Fruit fly (Drosophila melanogaster): Measurements from ENCODE around the gene LManII.

The LManII gene

dm6 chr2L:10466865-10467270, 9.4 kb downstream of the LManII start (continued):
- TF ChIP-seq CG17328 (GFP tag; IDR thresholded peaks at IDR 0.05) (no peak), Tbp (GFP tag; optimal IDR thresholded peaks at IDR 0.05) (no peak), CG11398 (GFP tag; optimal IDR thresholded peaks at IDR 0.05) (peak; percentile 21), tin (GFP tag; optimal IDR thresholded peaks at IDR 0.05) (peak; percentile 63), ara (GFP tag; IDR thresholded peaks at IDR 0.05) (peak; percentile 63; the same call in 1 of the 2 replicates), CG15601 (tag; optimal IDR thresholded peaks at IDR 0.05) (peak; percentile 46), nau (GFP tag; optimal IDR thresholded peaks at IDR 0.05) (peak; percentile 57), rib (GFP tag; IDR thresholded peaks at IDR 0.05) (no peak), Ets97D (GFP tag; optimal IDR thresholded peaks at IDR 0.05) (peak; percentile 4), Pdp1 (GFP tag; optimal IDR thresholded peaks at IDR 0.05) (peak; percentile 37 to 48), CG7745 (tag; optimal IDR thresholded peaks at IDR 0.05) (no peak), Rfx (GFP tag; IDR thresholded peaks at IDR 0.05) (no peak), Mes4 (GFP tag; optimal IDR thresholded peaks at IDR 0.05) (peak; percentile 28), ATbp (GFP tag; optimal IDR thresholded peaks at IDR 0.05) (peak; percentile 45), Aef1 (GFP tag; IDR thresholded peaks at IDR 0.05) (no peak), Med (GFP tag) (peak; percentile 84), Atf3 (GFP tag; optimal IDR thresholded peaks at IDR 0.05) (peak; percentile 34), CG34422 (GFP tag; IDR thresholded peaks at IDR 0.05) (0 out of 3 replicates have a peak, but pooled peaks have one; percentile 27), CG4404 (GFP tag; IDR thresholded peaks at IDR 0.05) (peak; percentile 58; the same call in 1 of the 2 replicates), hkb (optimal IDR thresholded peaks at IDR 0.05) (no peak), hkb (GFP tag; IDR thresholded peaks at IDR 0.05) (peak; percentile 28; the same call in 1 of the 2 replicates), CG7786 (GFP tag; optimal IDR thresholded peaks at IDR 0.05) (peak; percentile 28), Ravus (GFP tag; IDR thresholded peaks at IDR 0.05) (no peak), D19B (GFP tag; optimal IDR thresholded peaks at IDR 0.05) (peak; percentile 84), zen2 (GFP tag; IDR thresholded peaks at IDR 0.05; ENCODE audit: partially characterized antibody) (no peak), Nf-YC (tag; optimal IDR thresholded peaks at IDR 0.05) (no peak), CG17359 (tag; optimal IDR thresholded peaks at IDR 0.05) (peak; percentile 74), dan (GFP tag; IDR thresholded peaks at IDR 0.05) (0 out of 2 replicates have a peak, but pooled peaks have one; percentile 24), cad (GFP tag; optimal IDR thresholded peaks at IDR 0.05) (no peak), tgo (GFP tag; IDR thresholded peaks at IDR 0.05) (peak; percentile 70), ap (GFP tag; IDR thresholded peaks at IDR 0.05) (no peak), CG15073 (GFP tag; optimal IDR thresholded peaks at IDR 0.05) (no peak), pros (GFP tag; optimal IDR thresholded peaks at IDR 0.05) (no peak), CG4328 (GFP tag; optimal IDR thresholded peaks at IDR 0.05) (no peak), HmgD (GFP tag; optimal IDR thresholded peaks at IDR 0.05) (no peak), luna (GFP tag; optimal IDR thresholded peaks at IDR 0.05) (no peak), lab (GFP tag; optimal IDR thresholded peaks at IDR 0.05) (peak; percentile 48), ERR (GFP tag; optimal IDR thresholded peaks at IDR 0.05) (no peak), CG8944 (GFP tag; optimal IDR thresholded peaks at IDR 0.05) (peak; percentile 51), CG32532 (GFP tag; IDR thresholded peaks at IDR 0.05) (no peak; the same call in 1 of the 2 replicates), Neu2 (GFP tag; optimal IDR thresholded peaks at IDR 0.05; ENCODE audit: borderline replicate concordance) (no peak), CG33213 (GFP tag; optimal IDR thresholded peaks at IDR 0.05) (peak; percentile 36), vfl (GFP tag; optimal IDR thresholded peaks at IDR 0.05) (no peak), CG13894 (tag; optimal IDR thresholded peaks at IDR 0.05) (no peak), Nf-YA (GFP tag; IDR thresholded peaks at IDR 0.05) (no peak), CG2116 (GFP tag; optimal IDR thresholded peaks at IDR 0.05) (peak; percentile 21), da (GFP tag; optimal IDR thresholded peaks at IDR 0.05) (no peak), bowl (GFP tag; IDR thresholded peaks at IDR 0.05) (no peak), B-H2 (GFP tag; optimal IDR thresholded peaks at IDR 0.05) (no peak), Blimp-1 (GFP tag; optimal IDR thresholded peaks at IDR 0.05) (peak; percentile 74), CG3407 (GFP tag; optimal IDR thresholded peaks at IDR 0.05) (peak; percentile 33), CG9609 (GFP tag; optimal IDR thresholded peaks at IDR 0.05) (peak; percentile 39), Sin3A (optimal IDR thresholded peaks at IDR 0.05) (no peak)

All from whole organism, embryonic.